Fruit fly (Drosophila melanogaster) whole organism, wandering third instar larva: Measurements from ENCODE around the gene CG13857.

Experiments
- Abd-B ChIP-seq: fragments of >200 bp; optimal IDR thresholded peaks from 2 replicates; lab custom pipeline; 2017; ENCODE audit warnings: missing biosample characterization, missing genetic modification characterization
- CG32264 ChIP-seq: fragments of 200-800 bp; sonication (Bioruptor generic); optimal IDR thresholded peaks from 2 replicates; lab custom pipeline; 2016; ENCODE audit warnings: missing biosample characterization, missing genetic modification characterization
- CG9705 ChIP-seq: fragments of 200-800 bp; sonication (Bioruptor generic); optimal IDR thresholded peaks from 2 replicates; lab custom pipeline; 2018; ENCODE audit warnings: missing biosample characterization, mild to moderate bottlenecking, missing genetic modification characterization
- CrebA ChIP-seq: fragments of 200-800 bp; sonication (Bioruptor generic); optimal IDR thresholded peaks from 2 replicates; lab custom pipeline; 2016; ENCODE audit warnings: missing biosample characterization, mild to moderate bottlenecking, missing genetic modification characterization, borderline replicate concordance
- Dfd ChIP-seq: fragments of >200 bp; optimal IDR thresholded peaks from 2 replicates; lab custom pipeline; 2017; ENCODE audit warnings: missing biosample characterization, missing genetic modification characterization
- Dif ChIP-seq: fragments of 200-275, 200-300 bp; sonication (Bioruptor generic); optimal IDR thresholded peaks from 2 replicates; lab custom pipeline; 2018; ENCODE audit warnings: missing biosample characterization, missing genetic modification characterization; ENCODE audit not compliant: partially characterized antibody
- GATAd ChIP-seq: sonication (Bioruptor generic); optimal IDR thresholded peaks from 2 replicates; lab custom pipeline; 2016; ENCODE audit warnings: missing biosample characterization, missing genetic modification characterization
- HLH106 ChIP-seq: fragments of 200-800 bp; optimal IDR thresholded peaks from 3 replicates; lab custom pipeline; 2019; ENCODE audit warnings: missing biosample characterization, mild to moderate bottlenecking, missing genetic modification characterization, moderate library complexity
- Hnf4 ChIP-seq: fragments of 200-800 bp; sonication (Bioruptor generic); optimal IDR thresholded peaks from 2 replicates; lab custom pipeline; 2016; ENCODE audit warnings: missing biosample characterization, mild to moderate bottlenecking, missing genetic modification characterization
- Hr78 ChIP-seq: fragments of >200 bp; optimal IDR thresholded peaks from 2 replicates; lab custom pipeline; 2017; ENCODE audit warnings: missing biosample characterization, missing genetic modification characterization
- Hr83 ChIP-seq: fragments of 200-300 bp; sonication (Bioruptor generic); optimal IDR thresholded peaks from 2 replicates; lab custom pipeline; 2016; ENCODE audit warnings: missing biosample characterization, mild to moderate bottlenecking, missing genetic modification characterization, moderate library complexity; ENCODE audit not compliant: poor library complexity, severe bottlenecking
- Jra ChIP-seq: sonication (Bioruptor generic); optimal IDR thresholded peaks from 2 replicates; lab custom pipeline; 2016; ENCODE audit warnings: missing biosample characterization, missing genetic modification characterization
- Mio ChIP-seq: sonication (Bioruptor generic); optimal IDR thresholded peaks from 2 replicates; lab custom pipeline; 2016; ENCODE audit warnings: missing biosample characterization, missing genetic modification characterization
- Myc ChIP-seq: fragments of >200 bp; optimal IDR thresholded peaks from 2 replicates; lab custom pipeline; 2017
- N ChIP-seq: fragments of >200 bp; optimal IDR thresholded peaks from 2 replicates; lab custom pipeline; 2018; ENCODE audit warnings: missing biosample characterization, missing external identifiers, missing genetic modification characterization
- OdsH ChIP-seq: fragments of 200-800 bp; sonication (Bioruptor generic); optimal IDR thresholded peaks from 2 replicates; lab custom pipeline; 2016; ENCODE audit warnings: missing biosample characterization, mild to moderate bottlenecking, missing genetic modification characterization
- Rel ChIP-seq, 2 experiments: fragments of 200-800 bp; sonication (Bioruptor generic) in 1 of 2; optimal IDR thresholded peaks; 2 replicates in 1 of 2; 3 replicates in 1 of 2; lab custom pipeline; 2016 to 2019; ENCODE audit warnings: mild to moderate bottlenecking in 2 of 2, missing biosample characterization in 2 of 2, missing genetic modification characterization in 2 of 2, moderate library complexity in 1 of 2
- Sp1 ChIP-seq: fragments of 200-800 bp; sonication (Bioruptor generic); optimal IDR thresholded peaks from 3 replicates; lab custom pipeline; 2019; ENCODE audit warnings: missing biosample characterization, mild to moderate bottlenecking, missing genetic modification characterization, moderate library complexity
- Vsx2 ChIP-seq: fragments of 200-300, 225-300 bp; sonication (Bioruptor generic); optimal IDR thresholded peaks from 2 replicates; lab custom pipeline; 2018; ENCODE audit warnings: missing biosample characterization, missing genetic modification characterization; ENCODE audit not compliant: partially characterized antibody
- br ChIP-seq: fragments of 200-800 bp; sonication (Bioruptor generic); optimal IDR thresholded peaks from 2 replicates; lab custom pipeline; 2016; ENCODE audit warnings: missing biosample characterization, missing genetic modification characterization
- brk ChIP-seq: fragments of 200-800 bp; sonication (Bioruptor generic); optimal IDR thresholded peaks from 2 replicates; lab custom pipeline; 2016; ENCODE audit warnings: missing biosample characterization, mild to moderate bottlenecking, missing genetic modification characterization
- dl ChIP-seq, 2 experiments: fragments of 175-275, 200-275 bp in 1 of 2; fragments of 200-275 bp in 1 of 2; sonication (Bioruptor generic); optimal IDR thresholded peaks; lab custom pipeline; 2018; ENCODE audit warnings: mild to moderate bottlenecking in 2 of 2, missing biosample characterization in 2 of 2, missing genetic modification characterization in 2 of 2, moderate library complexity in 2 of 2; ENCODE audit not compliant: partially characterized antibody in 2 of 2, insufficient read depth in 1 of 2
- dmrt93B ChIP-seq: fragments of 200-800 bp; sonication (Bioruptor generic); optimal IDR thresholded peaks from 2 replicates; lab custom pipeline; 2018; ENCODE audit warnings: missing biosample characterization, mild to moderate bottlenecking, missing genetic modification characterization
- dsf ChIP-seq: sonication (Bioruptor generic); optimal IDR thresholded peaks from 2 replicates; lab custom pipeline; 2016; ENCODE audit warnings: missing biosample characterization, missing genetic modification characterization, borderline replicate concordance
- ey ChIP-seq: fragments of 200-800 bp; sonication (Bioruptor generic); optimal IDR thresholded peaks from 2 replicates; lab custom pipeline; 2016; ENCODE audit warnings: missing biosample characterization, missing genetic modification characterization
- foxo ChIP-seq, 2 experiments: fragments of 200-800 bp; sonication (Bioruptor generic); optimal IDR thresholded peaks; 2 replicates in 1 of 2; 3 replicates in 1 of 2; lab custom pipeline; 2016 to 2017; ENCODE audit warnings: missing biosample characterization in 2 of 2, missing genetic modification characterization in 2 of 2
- fru ChIP-seq: fragments of 200-800 bp; sonication (Bioruptor generic); optimal IDR thresholded peaks from 3 replicates; lab custom pipeline; 2016; ENCODE audit warnings: missing biosample characterization, mild to moderate bottlenecking, missing genetic modification characterization
- h ChIP-seq: fragments of 200-800 bp; sonication (Bioruptor generic); optimal IDR thresholded peaks from 3 replicates; lab custom pipeline; 2016; ENCODE audit warnings: missing biosample characterization, mild to moderate bottlenecking, missing genetic modification characterization
- jim ChIP-seq: fragments of 175-275, 200-325 bp; sonication (Bioruptor generic); optimal IDR thresholded peaks from 2 replicates; lab custom pipeline; 2016; ENCODE audit warnings: missing biosample characterization, mild to moderate bottlenecking, missing genetic modification characterization
- lola ChIP-seq: fragments of >200 bp; optimal IDR thresholded peaks from 2 replicates; lab custom pipeline; 2017; ENCODE audit warnings: missing biosample characterization, missing genetic modification characterization
- pan ChIP-seq: fragments of >200 bp; optimal IDR thresholded peaks from 2 replicates; lab custom pipeline; 2017
- psq ChIP-seq: fragments of 200-800 bp; sonication (Bioruptor generic); optimal IDR thresholded peaks from 3 replicates; lab custom pipeline; 2017; ENCODE audit warnings: missing biosample characterization, mild to moderate bottlenecking, missing genetic modification characterization, moderate library complexity
- rgr ChIP-seq: fragments of 200-800 bp; sonication (Bioruptor generic); optimal IDR thresholded peaks from 3 replicates; lab custom pipeline; 2016; ENCODE audit warnings: missing biosample characterization, mild to moderate bottlenecking, missing genetic modification characterization
- sage ChIP-seq: fragments of 200-800 bp; sonication (Bioruptor generic); optimal IDR thresholded peaks from 2 replicates; lab custom pipeline; 2016; ENCODE audit warnings: missing biosample characterization, mild to moderate bottlenecking, missing genetic modification characterization
- sv ChIP-seq: fragments of 200-800 bp; sonication (Bioruptor generic); optimal IDR thresholded peaks from 3 replicates; lab custom pipeline; 2016; ENCODE audit warnings: missing biosample characterization, missing genetic modification characterization
- tai ChIP-seq: sonication (Bioruptor generic); optimal IDR thresholded peaks from 2 replicates; lab custom pipeline; 2016; ENCODE audit warnings: missing biosample characterization, missing genetic modification characterization
- usp ChIP-seq: fragments of >200 bp; optimal IDR thresholded peaks from 2 replicates; lab custom pipeline; 2017; ENCODE audit warnings: missing biosample characterization, missing genetic modification characterization
- woc ChIP-seq: sonication (Bioruptor generic); optimal IDR thresholded peaks from 2 replicates; lab custom pipeline; 2016; ENCODE audit warnings: missing biosample characterization, mild to moderate bottlenecking, missing genetic modification characterization

CG13857 gene

DNA sequence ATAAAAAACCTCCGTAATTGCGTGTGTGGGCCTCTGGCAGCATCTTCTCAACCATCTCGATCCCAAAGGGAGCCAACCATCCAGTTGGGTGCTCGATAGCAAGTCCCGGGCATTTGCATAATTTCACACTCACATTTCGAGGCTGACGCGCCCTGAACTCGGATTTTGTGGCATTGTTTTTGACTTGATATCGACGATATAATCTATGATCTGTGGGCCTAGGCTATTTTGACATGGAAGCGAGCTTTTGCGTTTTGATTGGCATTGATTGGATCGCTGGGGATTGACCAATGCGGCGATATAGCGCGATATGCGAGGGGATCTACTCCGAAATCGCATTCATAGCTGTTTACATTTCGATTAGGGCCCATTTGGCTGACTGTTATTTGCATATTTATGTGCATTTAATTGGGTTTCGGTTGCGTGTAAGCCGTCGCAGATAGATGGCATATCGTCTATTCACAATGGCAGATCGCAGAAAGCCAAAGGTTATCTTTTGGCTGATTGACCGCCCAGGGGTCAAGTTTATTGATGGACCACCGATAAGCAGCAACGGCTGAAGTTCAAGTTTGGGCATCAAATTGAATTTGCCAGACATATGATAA lies 38.4 kb upstream of the CG13857 start:
- TF ChIP-seq Mio (GFP tag; lab: Kevin White, UChicago) (no peak), jim (GFP tag; lab: Kevin White, UChicago) (no peak)
- TF ChIP-seq, all 38 proteins: peak for 0

DNA sequence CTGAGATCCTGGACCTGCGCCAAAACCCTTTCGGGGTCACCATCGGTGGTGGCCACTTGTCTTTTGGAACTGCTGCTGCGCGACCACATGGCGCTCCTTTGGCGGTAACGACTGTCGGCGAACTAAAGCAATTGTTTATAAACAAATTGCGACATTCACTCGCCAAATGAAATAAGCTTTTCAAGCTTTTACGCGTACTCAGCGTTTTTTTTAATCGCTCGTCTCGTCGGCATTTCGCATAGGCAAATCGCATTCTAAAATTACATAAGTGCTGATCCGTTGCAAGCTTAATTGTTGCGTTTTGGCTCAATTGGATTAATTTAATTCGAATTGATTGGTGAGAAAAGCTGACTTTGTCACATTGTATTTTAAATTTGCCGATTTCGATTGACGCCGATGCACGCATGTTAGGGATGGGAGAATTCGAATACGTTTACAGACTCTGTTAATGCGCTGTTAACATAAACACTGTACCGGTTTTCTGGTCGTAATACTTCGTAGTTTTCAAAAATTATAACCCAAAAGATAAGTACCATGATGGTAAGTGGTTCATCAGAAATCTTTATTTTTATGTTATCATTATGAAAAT lies 30.8 kb upstream of the CG13857 start, which contains the start of gene pinta:
TSS of gene pinta (minus strand) at position 328 of the 589 bp plus-strand sequence.
- TF ChIP-seq N (GFP tag; lab: Kevin White, UChicago) = no peak
- TF ChIP-seq lola (GFP tag; lab: Kevin White, UChicago) = no peak
- no peak for TF ChIP-seq Hr78 (GFP tag; lab: Kevin White, UChicago)
- TF ChIP-seq, all 38 proteins: peak for 0

DNA sequence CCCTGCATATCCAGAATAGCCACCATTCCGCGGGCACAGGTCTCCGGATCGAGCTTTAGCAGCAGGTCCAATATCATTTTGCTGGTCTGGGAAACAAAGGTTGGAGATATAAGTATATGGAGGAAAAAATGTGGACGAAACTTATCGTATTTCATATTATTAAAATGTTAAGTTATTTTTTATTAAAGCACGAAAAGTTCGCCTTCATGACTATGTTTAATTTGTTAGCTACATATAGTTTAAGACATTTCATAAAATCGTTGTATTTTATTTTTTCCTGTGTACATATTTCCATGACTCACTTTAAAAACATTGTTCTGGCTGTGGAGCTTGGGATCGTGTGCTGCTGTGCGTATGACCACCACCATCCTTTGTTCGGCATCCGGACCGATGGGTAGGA lies 30.1 kb upstream of the CG13857 start:
- TF ChIP-seq woc (GFP tag; lab: Kevin White, UChicago) (no peak), OdsH (GFP tag; lab: Kevin White, UChicago) (peak; percentile 61), rgr (GFP tag; lab: Kevin White, UChicago) (peak; percentile 58), foxo (GFP tag; optimal IDR thresholded peaks at IDR 0.05; lab: Kevin White, UChicago) (peak in 1 of 2 experiments; percentile 70), fru (GFP tag; lab: Kevin White, UChicago) (peak; percentile 39), dsf (no peak), dmrt93B (no peak), ey (peak; percentile 37), Jra (GFP tag; lab: Kevin White, UChicago) (peak; percentile 33), br (GFP tag; lab: Kevin White, UChicago) (peak; percentile 40), psq (GFP tag; lab: Kevin White, UChicago) (peak; percentile 44), HLH106 (tag; lab: Kevin White, UChicago) (peak; percentile 36), h (GFP tag; lab: Kevin White, UChicago) (peak; percentile 51), sage (GFP tag; lab: Kevin White, UChicago) (peak; percentile 41)
- TF ChIP-seq, all 38 proteins: peak for 11

DNA sequence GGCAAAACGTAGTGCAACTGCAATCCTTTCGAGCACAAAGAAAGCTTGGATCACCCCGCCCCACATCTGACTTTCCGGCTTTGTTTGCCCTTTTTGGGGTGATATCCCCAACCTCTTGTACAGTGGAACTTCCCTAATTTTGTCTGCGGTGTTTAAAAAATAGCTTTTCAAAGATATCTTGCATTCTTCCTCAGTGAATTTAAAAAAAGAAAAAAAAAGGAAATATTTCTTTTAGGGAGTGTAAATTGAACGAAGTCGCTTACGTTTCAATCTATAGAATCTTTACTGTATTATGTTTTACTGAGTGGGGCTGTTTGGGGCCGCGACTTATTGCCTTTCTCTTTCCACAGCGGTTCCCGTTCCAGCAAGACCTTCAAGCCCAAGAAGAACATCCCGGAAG lies 27.7 kb upstream of the CG13857 start:
- no peak for TF ChIP-seq Hnf4
- peak; percentile 67 for TF ChIP-seq woc (GFP tag; lab: Kevin White, UChicago)
- TF ChIP-seq dmrt93B = no peak
- TF ChIP-seq foxo (GFP tag; optimal IDR thresholded peaks at IDR 0.05; lab: Kevin White, UChicago) = peak; percentile 44 to 86
- TF ChIP-seq brk = no peak
- peak; percentile 70 for TF ChIP-seq Sp1 (GFP tag; lab: Kevin White, UChicago)
- peak; percentile 76 for TF ChIP-seq br (GFP tag; lab: Kevin White, UChicago)
- TF ChIP-seq CG9705 (GFP tag; lab: Kevin White, UChicago) = peak; percentile 10
- TF ChIP-seq Vsx2 (GFP tag; lab: Kevin White, UChicago) = no peak
- no peak for TF ChIP-seq jim (GFP tag; lab: Kevin White, UChicago)
- TF ChIP-seq tai (GFP tag; lab: Kevin White, UChicago) = no peak
- TF ChIP-seq Dfd (GFP tag; lab: Kevin White, UChicago) = no peak
- peak; percentile 70 for TF ChIP-seq psq (GFP tag; lab: Kevin White, UChicago)
- TF ChIP-seq sv (GFP tag; lab: Kevin White, UChicago) = peak; percentile 29
- no peak for TF ChIP-seq dl (GFP tag; optimal IDR thresholded peaks at IDR 0.05; lab: Kevin White, UChicago; ENCODE audit: insufficient read depth in 1 of 2, partially characterized antibody in 2 of 2)
- TF ChIP-seq CrebA (GFP tag; lab: Kevin White, UChicago) = no peak
- TF ChIP-seq HLH106 (tag; lab: Kevin White, UChicago) = peak; percentile 84
- peak; percentile 44 for TF ChIP-seq Hr83 (GFP tag; lab: Kevin White, UChicago)
- peak; percentile 85 for TF ChIP-seq fru (GFP tag; lab: Kevin White, UChicago)
- no peak for TF ChIP-seq Myc (lab: Kevin White, UChicago)
- TF ChIP-seq Rel (GFP tag; optimal IDR thresholded peaks at IDR 0.05; lab: Kevin White, UChicago) = no peak
- TF ChIP-seq Rel (tag; optimal IDR thresholded peaks at IDR 0.05; lab: Kevin White, UChicago) = peak; percentile 47
- TF ChIP-seq dsf = no peak
- peak; percentile 79 for TF ChIP-seq OdsH (GFP tag; lab: Kevin White, UChicago)
- no peak for TF ChIP-seq usp (GFP tag; lab: Kevin White, UChicago)
- no peak for TF ChIP-seq Jra (GFP tag; lab: Kevin White, UChicago)
- no peak for TF ChIP-seq Hr78 (GFP tag; lab: Kevin White, UChicago)
- TF ChIP-seq CG32264 (GFP tag; lab: Kevin White, UChicago) = peak; percentile 81
- no peak for TF ChIP-seq GATAd (GFP tag; lab: Kevin White, UChicago)
- TF ChIP-seq Mio (GFP tag; lab: Kevin White, UChicago) = no peak
- TF ChIP-seq Dif = no peak
- TF ChIP-seq lola (GFP tag; lab: Kevin White, UChicago) = no peak
- TF ChIP-seq ey = peak; percentile 82
- TF ChIP-seq rgr (GFP tag; lab: Kevin White, UChicago) = peak; percentile 83
- TF ChIP-seq Abd-B (GFP tag; lab: Kevin White, UChicago) = no peak
- no peak for TF ChIP-seq N (GFP tag; lab: Kevin White, UChicago)
- peak; percentile 35 for TF ChIP-seq sage (GFP tag; lab: Kevin White, UChicago)
- TF ChIP-seq h (GFP tag; lab: Kevin White, UChicago) = peak; percentile 85
- no peak for TF ChIP-seq pan (lab: Kevin White, UChicago)
